Worm (Caenorhabditis elegans): ENCODE results near the gene pals-21.

DNA sequence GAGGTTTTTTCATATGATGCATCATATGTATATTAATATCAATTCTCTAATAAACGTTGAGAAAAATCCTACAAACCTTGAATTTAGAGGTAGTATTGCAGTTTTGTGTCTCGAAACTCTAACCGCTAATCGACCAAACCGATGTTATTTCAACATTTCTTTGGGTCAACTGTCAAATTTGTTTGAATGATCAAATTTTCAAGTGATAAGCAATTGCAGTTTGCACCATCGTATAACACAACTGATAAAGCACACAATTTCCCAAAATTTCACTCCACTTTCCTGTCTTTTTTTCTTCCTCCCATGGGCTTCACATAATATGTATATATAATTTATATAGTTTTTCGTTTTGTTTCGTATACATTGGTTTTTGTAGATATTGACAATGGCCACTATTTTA lies 3.7 kb upstream of the pals-21 start, which contains the start of the genes fbxa-138 and Y82E9BR.5:
- TF ChIP-seq mep-1 (tag; optimal IDR thresholded peaks at IDR 0.05) (no peak), unc-39 (tag; optimal IDR thresholded peaks at IDR 0.05) (no peak), nhr-237 (tag; optimal IDR thresholded peaks at IDR 0.05) (no peak), snpc-4 (tag; optimal IDR thresholded peaks at IDR 0.05) (no peak), nhr-76 (tag; optimal IDR thresholded peaks at IDR 0.05) (no peak), zip-8 (tag; optimal IDR thresholded peaks at IDR 0.05) (no peak), flh-1 (GFP tag; optimal IDR thresholded peaks at IDR 0.05) (no peak)

All from whole organism, mixed stage, embryonic.